Fruit fly (Drosophila melanogaster) whole organism, adult: ENCODE data around the gene tst.

Source experiments
- CG7045 ChIP-seq: fragments of 200-800 bp; sonication (Bioruptor generic); optimal IDR thresholded peaks from 2 replicates; lab custom pipeline; 2017; ENCODE audit warnings: missing biosample characterization, mild to moderate bottlenecking, missing genetic modification characterization
- Clk ChIP-seq: fragments of 200-800 bp; sonication (Bioruptor generic); optimal IDR thresholded peaks from 2 replicates; lab custom pipeline; 2017; ENCODE audit warnings: missing biosample characterization, missing genetic modification characterization
- cnc ChIP-seq, 2 experiments: fragments of >200 bp; optimal IDR thresholded peaks; 2 replicates each; lab custom pipeline; 2017
- ovo ChIP-seq: fragments of 200-800 bp; sonication (Bioruptor generic); optimal IDR thresholded peaks from 2 replicates; lab custom pipeline; 2016; ENCODE audit warnings: missing biosample characterization, missing genetic modification characterization
- pad ChIP-seq: fragments of 200-800 bp; sonication (Bioruptor generic); optimal IDR thresholded peaks from 3 replicates; lab custom pipeline; 2017; ENCODE audit warnings: missing biosample characterization, missing genetic modification characterization, mild to moderate bottlenecking, moderate library complexity, missing genetic modification reagents

- TF ChIP-seq Clk, result no peak
- TF ChIP-seq pad (GFP tag; lab: Kevin White, UChicago), result peak; percentile 34
- TF ChIP-seq cnc (optimal IDR thresholded peaks at IDR 0.05; lab: Kevin White, UChicago), result no peak
- TF ChIP-seq CG7045 (GFP tag; lab: Kevin White, UChicago), result no peak
- no peak for TF ChIP-seq ovo (GFP tag; lab: Kevin White, UChicago)
These were observed 9.6 kb downstream of the tst start, which contains the start of gene udt for dm6 chr3R:23763015-23763414.
